Fruit fly (Drosophila melanogaster) whole organism, prepupa: ENCODE results near the gene CG42397.

ENCODE experiments used
- Blimp-1 ChIP-seq: fragments of 200-800 bp; sonication (Bioruptor generic); optimal IDR thresholded peaks from 3 replicates; lab custom pipeline; 2017; ENCODE audit warnings: missing biosample characterization, missing genetic modification characterization, mild to moderate bottlenecking, moderate library complexity, missing genetic modification reagents
- CG6854 ChIP-seq: fragments of 200-800 bp; sonication (Bioruptor generic); optimal IDR thresholded peaks from 2 replicates; lab custom pipeline; 2017; ENCODE audit warnings: missing biosample characterization, mild to moderate bottlenecking, missing genetic modification characterization
- Eip78C ChIP-seq: fragments of 200-800 bp; sonication (Bioruptor generic); peaks from one replicate; lab custom pipeline; 2016; ENCODE audit warnings: missing biosample characterization, missing genetic modification characterization
- Gug ChIP-seq: fragments of 200-800 bp; sonication (Bioruptor generic); IDR thresholded peaks from 2 replicates; pipeline ENCODE4 v1.3.6; 2022; ENCODE audit warnings: missing biosample characterization, missing genetic modification characterization
- Hr38 ChIP-seq: sonication (Bioruptor generic); optimal IDR thresholded peaks from 2 replicates; lab custom pipeline; 2016; ENCODE audit warnings: missing biosample characterization, missing genetic modification characterization
- Sox15 ChIP-seq: fragments of 200-800 bp; sonication (Bioruptor generic); optimal IDR thresholded peaks from 3 replicates; lab custom pipeline; 2016; ENCODE audit warnings: missing biosample characterization, missing genetic modification characterization

dm6 chr3L:11938716-11939115 is 34.9 kb downstream of the CG42397 start, which contains the start of gene CG44837:
- TF ChIP-seq Blimp-1 (GFP tag; lab: Kevin White, UChicago) (no peak), Gug (GFP tag; lab: Robert Waterston, UW) (no peak), CG6854 (GFP tag; lab: Kevin White, UChicago) (no peak), Sox15 (GFP tag; lab: Kevin White, UChicago) (no peak), Hr38 (no peak), Eip78C (no peak)
